Worm (Caenorhabditis elegans): ENCODE measurements around the gene F01F1.14.

F01F1.14 gene

ce11 chrIII:5839598-5839997 is 43.1 kb downstream of the F01F1.14 start:
- TF ChIP-seq unc-62 (GFP tag; optimal IDR thresholded peaks at IDR 0.05) = no peak

ce11 chrIII:5839147-5839546 is 43.6 kb downstream of the F01F1.14 start:
- TF ChIP-seq unc-62 (GFP tag; optimal IDR thresholded peaks at IDR 0.05) = no peak

- no peak for TF ChIP-seq unc-62 (GFP tag; optimal IDR thresholded peaks at IDR 0.05)
Measured at ce11 chrIII:5838159-5839046, 44.3 kb downstream of the F01F1.14 start.

ce11 chrIII:5836816-5837215 is 45.9 kb downstream of the F01F1.14 start, which contains the start of gene W04D12.1:
TSS of gene W04D12.1 (plus strand) at chrIII:5836926.
- no peak for TF ChIP-seq unc-62 (GFP tag; optimal IDR thresholded peaks at IDR 0.05)

ce11 chrIII:5836261-5836660 is 46.5 kb downstream of the F01F1.14 start:
- no peak for TF ChIP-seq unc-62 (GFP tag; optimal IDR thresholded peaks at IDR 0.05)

- no peak for TF ChIP-seq unc-62 (GFP tag; optimal IDR thresholded peaks at IDR 0.05)
Measured at ce11 chrIII:5835163-5835871, 47.4 kb downstream of the F01F1.14 start.

ce11 chrIII:5834663-5835062 is 48.1 kb downstream of the F01F1.14 start:
- TF ChIP-seq unc-62 (GFP tag; optimal IDR thresholded peaks at IDR 0.05) = no peak

ce11 chrIII:5834053-5834452 is 48.7 kb downstream of the F01F1.14 start, which contains the start of gene R12B2.6:
TSS of gene R12B2.6 (minus strand) at chrIII:5834153.
- TF ChIP-seq unc-62 (GFP tag; optimal IDR thresholded peaks at IDR 0.05) = no peak

ce11 chrIII:5833376-5833775 is 49.3 kb downstream of the F01F1.14 start, which contains the start of the genes R12B2.13 and mdt-15:
TSS of gene R12B2.13 (minus strand) at chrIII:5833476.
TSS of gene mdt-15 (minus strand) at chrIII:5833751.
- TF ChIP-seq unc-62 (GFP tag; optimal IDR thresholded peaks at IDR 0.05) = no peak

- TF ChIP-seq unc-62 (GFP tag; optimal IDR thresholded peaks at IDR 0.05) = no peak
Measured at ce11 chrIII:5832442-5832841, 50.3 kb downstream of the F01F1.14 start.

All from whole organism, dauer.